Worm (Caenorhabditis elegans) whole organism, L4 larva: ENCODE measurements around the gene rcan-1.

Experiments
- Y48G9A.11 ChIP-seq: fragments of 200-800 bp; sonication (Bioruptor generic); IDR thresholded peaks from 2 replicates; pipeline ENCODE4 v1.3.6; 2022; ENCODE audit warnings: missing genetic modification reagents, missing genetic modification characterization, missing compliant biosample characterization
- ces-1 ChIP-seq: fragments of 150-350 bp; sonication (generic microtip); optimal IDR thresholded peaks from 4 replicates; lab custom pipeline; 2014; ENCODE audit warnings: missing biosample characterization, missing genetic modification reagents, missing genetic modification characterization
- ctbp-1 ChIP-seq: fragments of 200-800 bp; sonication (Bioruptor generic); IDR thresholded peaks from 2 replicates; pipeline ENCODE4 v1.3.6; 2022; ENCODE audit warnings: missing genetic modification reagents, missing genetic modification characterization, missing compliant biosample characterization
- fkh-10 ChIP-seq: fragments of 150-350 bp; optimal IDR thresholded peaks from 2 replicates; lab custom pipeline; 2014; ENCODE audit warnings: missing biosample characterization, missing genetic modification reagents, missing genetic modification characterization
- hif-1 ChIP-seq, 2 experiments: sonication (generic microtip); optimal IDR thresholded peaks; 2 replicates each; lab custom pipeline; 2016 to 2017; ENCODE audit warnings: missing compliant biosample characterization in 2 of 2, missing genetic modification characterization in 2 of 2, missing genetic modification reagents in 2 of 2, missing genotype in 2 of 2, mild to moderate bottlenecking in 1 of 2
- hlh-30 ChIP-seq: sonication (generic microtip); optimal IDR thresholded peaks from 2 replicates; lab custom pipeline; 2017; ENCODE audit warnings: antibody characterized with exemption, mild to moderate bottlenecking, missing genetic modification characterization, missing compliant biosample characterization; ENCODE audit not compliant: insufficient read depth
- lsy-2 ChIP-seq, 2 experiments: fragments of 150-350 bp in 1 of 2; sonication (generic microtip) in 1 of 2; optimal IDR thresholded peaks; 2 replicates each; lab custom pipeline; 2014 to 2017; ENCODE audit warnings: missing biosample characterization in 2 of 2, missing genetic modification characterization in 2 of 2
- mep-1 ChIP-seq: fragments of 150-350 bp; sonication (generic microtip); optimal IDR thresholded peaks from 3 replicates; lab custom pipeline; 2014; ENCODE audit warnings: missing biosample characterization, missing genetic modification characterization
- nhr-111 ChIP-seq: fragments of 200-800 bp; sonication (Bioruptor generic); optimal IDR thresholded peaks from 2 replicates; lab custom pipeline; 2018; ENCODE audit warnings: mild to moderate bottlenecking, missing genetic modification characterization, missing compliant biosample characterization
- skn-1 ChIP-seq: fragments of 150-350 bp; optimal IDR thresholded peaks from 2 replicates; lab custom pipeline; 2014; ENCODE audit warnings: missing biosample characterization, missing genetic modification characterization
- snpc-4 ChIP-seq: fragments of 150-350 bp; optimal IDR thresholded peaks from 2 replicates; lab custom pipeline; 2014; ENCODE audit warnings: missing biosample characterization, missing genetic modification characterization
- unc-62 ChIP-seq, 3 experiments: fragments of 150-350 bp in 1 of 3; sonication (generic microtip); optimal IDR thresholded peaks in 2 of 3; peaks in 1 of 3; 1 replicate in 1 of 3; 2 replicates in 2 of 3; lab custom pipeline; 2014 to 2017; ENCODE audit warnings: missing biosample characterization in 3 of 3, missing genetic modification characterization in 3 of 3, missing genetic modification reagents in 3 of 3, missing genotype in 1 of 3
- vab-7 ChIP-seq: fragments of 200-800 bp; sonication (Bioruptor generic); IDR thresholded peaks from 2 replicates; pipeline ENCODE4 v1.3.6; 2022; ENCODE audit warnings: missing genetic modification reagents, missing genetic modification characterization, missing compliant biosample characterization

rcan-1 gene

DNA sequence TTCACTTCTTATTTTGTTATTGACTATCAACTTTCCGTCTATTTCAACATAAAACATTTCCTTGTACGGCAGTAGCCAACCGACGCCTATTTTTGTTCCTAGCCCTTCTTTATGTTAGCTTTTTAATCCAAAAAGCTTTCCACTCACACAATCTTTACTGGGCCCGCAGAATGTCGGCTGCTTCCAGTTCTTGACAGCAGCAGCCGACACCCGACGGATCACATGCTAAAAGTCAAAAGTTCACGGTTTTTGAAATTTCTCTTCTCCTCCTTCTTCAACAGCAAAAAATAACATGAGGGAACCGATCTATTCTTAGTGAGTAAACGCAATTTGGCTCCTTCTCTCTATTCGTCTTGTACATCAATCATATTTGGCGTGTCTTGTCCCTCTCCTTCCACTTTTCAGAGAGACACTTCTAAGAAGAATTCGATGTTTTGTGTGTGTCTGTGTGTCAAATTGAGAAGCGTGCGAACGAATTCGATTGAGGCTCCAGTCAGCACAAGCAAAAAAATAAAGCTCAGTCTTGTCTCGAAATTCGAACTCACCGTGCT, 51.4 kb downstream of the rcan-1 start:
- TF ChIP-seq skn-1 (tag; lab: Kevin White, UChicago) (no peak), ces-1 (GFP tag; lab: Kevin White, UChicago) (peak; percentile 88), Y48G9A.11 (no peak), hif-1 (tag; optimal IDR thresholded peaks at IDR 0.05; lab: Kevin White, UChicago) (peak in 1 of 2 experiments; percentile 12), unc-62 (GFP tag; optimal IDR thresholded peaks at IDR 0.05 in 1 of 2; lab: Kevin White, UChicago) (peak in 1 of 2 experiments; percentile 41), unc-62 (tag; optimal IDR thresholded peaks at IDR 0.05; lab: Kevin White, UChicago) (no peak), snpc-4 (tag; lab: Kevin White, UChicago) (peak; percentile 30), fkh-10 (GFP tag; lab: Kevin White, UChicago) (peak; percentile 70), lsy-2 (tag; optimal IDR thresholded peaks at IDR 0.05; lab: Kevin White, UChicago) (peak in 1 of 2 experiments; percentile 38), ctbp-1 (0 out of 2 replicates have a peak, but pooled peaks have one; percentile 36), mep-1 (tag; lab: Kevin White, UChicago) (peak; percentile 3), hlh-30 (tag; lab: Kevin White, UChicago) (peak; percentile 34), nhr-111 (no peak), vab-7 (GFP tag; lab: Robert Waterston, UW) (0 out of 2 replicates have a peak, but pooled peaks have one; percentile 15)
- TF ChIP-seq, all 104 proteins: peak for 10
